Worm (Caenorhabditis elegans): ENCODE data around the gene paa-1.

DNA sequence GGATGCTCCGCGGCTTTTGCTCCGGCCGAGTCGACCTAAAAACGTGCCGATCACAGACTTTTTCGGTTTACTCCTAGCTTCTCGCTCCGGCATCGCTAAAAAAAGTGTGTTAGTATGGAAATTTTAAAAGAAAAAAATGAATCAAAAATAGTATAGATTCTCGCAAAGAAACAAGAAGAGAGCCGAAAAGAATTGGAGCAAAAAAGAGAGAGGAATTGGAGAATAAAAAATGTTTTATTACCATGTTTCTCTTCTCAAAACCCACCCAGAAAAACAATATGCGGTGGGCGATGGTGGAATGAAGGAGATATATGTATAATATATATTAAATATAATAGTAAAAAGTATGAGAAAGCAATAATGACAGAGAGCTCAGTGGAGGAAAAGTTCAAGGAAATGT lies 10.0 kb upstream of the paa-1 start, which contains the start of gene W03A5.6:
- TF ChIP-seq ref-1 (GFP tag; conservative IDR thresholded peaks at IDR 0.05) (no peak), tab-1 (GFP tag; IDR thresholded peaks at IDR 0.05) (no peak), ztf-23 (GFP tag; IDR thresholded peaks at IDR 0.05) (no peak), cog-1 (tag; optimal IDR thresholded peaks at IDR 0.05) (no peak)

Measured in whole organism, midembryonic.